Worm (Caenorhabditis elegans) whole organism, L4/young adult: ENCODE data around the gene cutl-3.

Experiments
- dao-5 ChIP-seq: sonication (generic microtip); optimal IDR thresholded peaks from 2 replicates; lab custom pipeline; 2016; ENCODE audit warnings: missing genotype, missing genetic modification characterization, moderate library complexity, missing compliant biosample characterization
- him-1 ChIP-seq: sonication (generic microtip); optimal IDR thresholded peaks from 2 replicates; lab custom pipeline; 2016; ENCODE audit warnings: missing genotype, missing genetic modification reagents, missing genetic modification characterization, missing compliant biosample characterization

DNA sequence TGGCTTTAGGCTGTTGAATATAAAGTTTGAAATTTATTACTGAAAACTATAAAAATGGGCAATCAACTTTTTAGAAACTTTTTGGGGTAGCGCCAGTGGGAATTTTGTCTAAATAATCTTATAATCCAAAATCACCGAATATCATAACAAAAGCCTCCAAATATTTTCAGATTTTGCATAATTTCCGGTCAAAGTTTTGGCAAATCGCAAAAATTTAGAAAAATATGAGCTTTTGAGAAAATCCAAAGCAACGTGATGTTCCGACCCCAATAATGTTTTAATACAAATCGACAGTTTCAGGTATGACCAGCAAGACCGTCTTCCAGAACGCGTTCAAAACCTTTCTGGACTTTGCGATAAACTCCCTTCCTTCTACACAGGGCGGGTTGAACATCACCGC lies 19.6 kb downstream of the cutl-3 start, which contains the start of gene emre-1:
- TF ChIP-seq him-1: no peak
- no peak for TF ChIP-seq dao-5 (tag; lab: Kevin White, UChicago)
